Fruit fly (Drosophila melanogaster) whole organism, adult: ENCODE data around the gene tilB.
A peak's percentile ranks its signal among the peaks of the same experiment; 100 is the strongest.

Source experiments
- CG11617 ChIP-seq: fragments of 200-800 bp; sonication (Bioruptor generic); optimal IDR thresholded peaks from 2 replicates; lab custom pipeline; 2017; ENCODE audit warnings: mild to moderate bottlenecking, missing biosample characterization, missing genetic modification reagents, missing genetic modification characterization
- CG12768 ChIP-seq: fragments of 200-800 bp; sonication (Bioruptor generic); optimal IDR thresholded peaks from 2 replicates; lab custom pipeline; 2017; ENCODE audit warnings: missing biosample characterization, missing genetic modification characterization, mild to moderate bottlenecking, moderate library complexity, missing genetic modification reagents
- CG14711 ChIP-seq: fragments of 200-800 bp; sonication (Bioruptor generic); optimal IDR thresholded peaks from 2 replicates; lab custom pipeline; 2018; ENCODE audit warnings: missing biosample characterization, mild to moderate bottlenecking, missing genetic modification characterization, moderate library complexity
- CG1620 ChIP-seq: fragments of 200-800 bp; sonication (Bioruptor generic); optimal IDR thresholded peaks from 2 replicates; lab custom pipeline; 2016; ENCODE audit warnings: missing biosample characterization, missing genetic modification characterization
- CG33017 ChIP-seq: fragments of 200-800 bp; sonication (Bioruptor generic); optimal IDR thresholded peaks from 2 replicates; lab custom pipeline; 2018; ENCODE audit warnings: missing biosample characterization, mild to moderate bottlenecking, missing genetic modification characterization, moderate library complexity
- CG5204 ChIP-seq: fragments of 200-800 bp; sonication (Bioruptor generic); optimal IDR thresholded peaks from 2 replicates; lab custom pipeline; 2016; ENCODE audit warnings: missing biosample characterization, missing genetic modification characterization
- CG7045 ChIP-seq: fragments of 200-800 bp; sonication (Bioruptor generic); optimal IDR thresholded peaks from 2 replicates; lab custom pipeline; 2017; ENCODE audit warnings: missing biosample characterization, mild to moderate bottlenecking, missing genetic modification characterization
- CG7101 ChIP-seq: fragments of 200-800 bp; sonication (Bioruptor generic); optimal IDR thresholded peaks from 2 replicates; lab custom pipeline; 2018; ENCODE audit warnings: missing biosample characterization, mild to moderate bottlenecking, missing genetic modification characterization, moderate library complexity
- Clk ChIP-seq: fragments of 200-800 bp; sonication (Bioruptor generic); optimal IDR thresholded peaks from 2 replicates; lab custom pipeline; 2017; ENCODE audit warnings: missing biosample characterization, missing genetic modification characterization
- Crg-1 ChIP-seq: fragments of 200-800 bp; sonication (Bioruptor generic); optimal IDR thresholded peaks from 2 replicates; lab custom pipeline; 2016; ENCODE audit warnings: missing biosample characterization, missing genetic modification characterization
- Hr96 ChIP-seq: fragments of 200-800 bp; sonication (Bioruptor generic); optimal IDR thresholded peaks from 2 replicates; lab custom pipeline; 2016; ENCODE audit warnings: missing biosample characterization, missing genetic modification characterization
- Mnt ChIP-seq: fragments of 200-800 bp; sonication (Bioruptor generic); optimal IDR thresholded peaks from 2 replicates; lab custom pipeline; 2016; ENCODE audit warnings: missing biosample characterization, mild to moderate bottlenecking, missing genetic modification characterization
- bab1 ChIP-seq: fragments of 200-800 bp; sonication (Bioruptor generic); optimal IDR thresholded peaks from 3 replicates; lab custom pipeline; 2019; ENCODE audit warnings: missing biosample characterization, mild to moderate bottlenecking, missing genetic modification characterization, moderate library complexity
- cic ChIP-seq: fragments of 200-800 bp; sonication (Bioruptor generic); optimal IDR thresholded peaks from 2 replicates; lab custom pipeline; 2017; ENCODE audit warnings: missing biosample characterization, mild to moderate bottlenecking, missing genetic modification characterization, moderate library complexity
- cnc ChIP-seq, 2 experiments: fragments of >200 bp; optimal IDR thresholded peaks; 2 replicates each; lab custom pipeline; 2017
- kay ChIP-seq: fragments of 200-800 bp; sonication (Bioruptor generic); peaks from one replicate; lab custom pipeline; 2016; ENCODE audit warnings: missing biosample characterization, missing genetic modification characterization, borderline replicate concordance
- ovo ChIP-seq: fragments of 200-800 bp; sonication (Bioruptor generic); optimal IDR thresholded peaks from 2 replicates; lab custom pipeline; 2016; ENCODE audit warnings: missing biosample characterization, missing genetic modification characterization
- pad ChIP-seq: fragments of 200-800 bp; sonication (Bioruptor generic); optimal IDR thresholded peaks from 3 replicates; lab custom pipeline; 2017; ENCODE audit warnings: missing biosample characterization, missing genetic modification characterization, mild to moderate bottlenecking, moderate library complexity, missing genetic modification reagents
- tj ChIP-seq: fragments of 200-800 bp; sonication (Bioruptor generic); optimal IDR thresholded peaks from 3 replicates; lab custom pipeline; 2017; ENCODE audit warnings: missing biosample characterization, mild to moderate bottlenecking, missing genetic modification characterization, moderate library complexity
- toe ChIP-seq: fragments of 200-800 bp; sonication (Bioruptor generic); optimal IDR thresholded peaks from 2 replicates; lab custom pipeline; 2016; ENCODE audit warnings: missing biosample characterization, missing genetic modification characterization

tilB gene

dm6 chrX:22449191-22449787 is at the start of gene tilB, which contains the start of gene CG14615:
Gene tilB, plus strand, starts transcription at chrX:22449737.
Gene CG14615, minus strand, starts transcription at chrX:22449491.
- TF ChIP-seq CG7101 (tag; lab: Kevin White, UChicago) (peak; percentile 63), Hr96 (GFP tag; lab: Kevin White, UChicago) (no peak), Clk (no peak), CG7045 (GFP tag; lab: Kevin White, UChicago) (peak; percentile 24), tj (GFP tag; lab: Kevin White, UChicago) (no peak), CG1620 (GFP tag; lab: Kevin White, UChicago) (no peak), CG11617 (peak; percentile 49), toe (GFP tag; lab: Kevin White, UChicago) (peak; percentile 28), cic (GFP tag; lab: Kevin White, UChicago) (peak; percentile 56), CG14711 (tag; lab: Kevin White, UChicago) (peak; percentile 55), Crg-1 (GFP tag; lab: Kevin White, UChicago) (peak; percentile 18), ovo (GFP tag; lab: Kevin White, UChicago) (no peak), CG12768 (GFP tag; lab: Kevin White, UChicago) (peak; percentile 68), cnc (optimal IDR thresholded peaks at IDR 0.05; lab: Kevin White, UChicago) (no peak), kay (GFP tag; lab: Kevin White, UChicago) (peak; percentile 30), CG5204 (GFP tag; lab: Kevin White, UChicago) (peak; percentile 42), pad (GFP tag; lab: Kevin White, UChicago) (peak; percentile 21), Mnt (GFP tag; lab: Kevin White, UChicago) (peak; percentile 52), bab1 (GFP tag; lab: Kevin White, UChicago) (no peak), CG33017 (peak; percentile 39)

- TF ChIP-seq toe (GFP tag; lab: Kevin White, UChicago), result peak; percentile 97
- TF ChIP-seq kay (GFP tag; lab: Kevin White, UChicago), result peak; percentile 98
- TF ChIP-seq Mnt (GFP tag; lab: Kevin White, UChicago), result peak; percentile 50
- peak; percentile 41 for TF ChIP-seq CG14711 (tag; lab: Kevin White, UChicago)
Observed at dm6 chrX:22432929-22433605, 16.5 kb upstream of the tilB start.

DNA sequence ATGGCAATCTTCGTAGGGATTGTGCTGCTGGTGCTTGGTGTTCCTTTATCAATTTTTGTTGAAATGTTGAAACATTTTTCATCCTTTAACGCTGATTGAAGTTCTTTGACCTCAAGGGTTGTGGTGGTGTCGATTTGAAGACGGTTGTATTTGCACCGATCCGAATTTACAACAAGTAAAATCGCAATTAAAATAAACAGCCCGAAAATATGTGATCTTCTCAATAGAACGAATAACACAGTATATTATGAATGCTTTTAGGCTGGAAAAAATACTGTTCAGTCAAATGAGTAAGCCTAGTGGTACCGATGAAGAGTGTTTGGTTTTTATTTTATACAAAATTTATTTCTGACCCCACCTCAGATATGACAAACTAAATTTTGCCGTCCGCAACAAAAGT is 6.5 kb upstream of the tilB start:
- TF ChIP-seq ovo (GFP tag; lab: Kevin White, UChicago), result no peak
- no peak for TF ChIP-seq CG1620 (GFP tag; lab: Kevin White, UChicago)
- TF ChIP-seq kay (GFP tag; lab: Kevin White, UChicago), result peak; percentile 43
- no peak for TF ChIP-seq Crg-1 (GFP tag; lab: Kevin White, UChicago)
- TF ChIP-seq CG7101 (tag; lab: Kevin White, UChicago), result no peak

- TF ChIP-seq kay (GFP tag; lab: Kevin White, UChicago) (peak; percentile 51), CG12768 (GFP tag; lab: Kevin White, UChicago) (no peak), Clk (no peak), Hr96 (GFP tag; lab: Kevin White, UChicago) (no peak)
Observed at dm6 chrX:22443518-22443917, 6.0 kb upstream of the tilB start.

DNA sequence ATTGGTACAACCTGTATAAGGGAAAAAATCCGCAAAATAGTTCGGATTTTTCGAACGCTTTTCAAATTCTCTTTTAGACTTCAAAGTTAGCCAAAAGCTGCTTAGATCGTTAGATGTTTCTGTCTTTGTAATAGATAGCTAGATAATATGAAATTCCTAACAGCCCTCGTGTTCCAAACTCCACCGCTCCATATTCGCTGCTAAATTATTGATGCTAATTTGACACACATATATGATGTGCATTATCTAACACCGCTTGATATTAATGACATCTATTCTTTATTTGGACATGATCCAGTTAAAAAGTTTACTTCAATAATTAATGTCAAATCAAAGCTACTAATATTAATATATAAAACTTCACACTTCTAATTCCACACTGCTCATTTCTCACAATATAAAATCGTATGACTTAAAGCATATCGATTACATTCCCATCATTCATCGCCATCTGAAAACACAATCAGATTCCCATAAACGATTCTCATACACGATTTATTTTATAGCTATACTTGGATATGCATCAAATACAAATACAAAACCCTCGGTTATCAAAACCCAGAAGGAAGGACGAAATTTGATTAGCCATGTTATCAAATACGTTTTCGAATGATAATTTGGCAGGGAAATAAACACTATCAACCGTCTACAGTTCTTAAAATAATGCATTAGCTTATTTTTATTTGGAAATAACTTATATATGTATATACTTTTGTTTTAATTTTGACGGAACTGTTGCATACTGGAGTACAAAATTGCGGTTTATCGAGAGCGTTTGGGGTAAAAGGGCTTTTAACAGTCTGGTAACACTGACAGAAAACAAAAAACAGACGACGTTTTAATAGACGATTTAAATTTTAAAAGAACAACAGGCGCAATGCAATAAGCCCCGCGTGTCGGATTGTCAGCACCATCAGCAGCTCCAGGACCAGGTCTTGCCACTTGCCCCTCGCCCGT is 5.3 kb upstream of the tilB start, which contains the start of gene CG14621:
Gene CG14621, plus strand, starts transcription at position 274 of the 957 bp plus-strand sequence.
- TF ChIP-seq kay (GFP tag; lab: Kevin White, UChicago), result no peak
- TF ChIP-seq CG7101 (tag; lab: Kevin White, UChicago), result peak; percentile 13
- peak; percentile 5 for TF ChIP-seq CG14711 (tag; lab: Kevin White, UChicago)
- TF ChIP-seq CG1620 (GFP tag; lab: Kevin White, UChicago), result peak; percentile 21
- TF ChIP-seq Mnt (GFP tag; lab: Kevin White, UChicago), result no peak
- TF ChIP-seq pad (GFP tag; lab: Kevin White, UChicago), result peak; percentile 52
- no peak for TF ChIP-seq Crg-1 (GFP tag; lab: Kevin White, UChicago)
- TF ChIP-seq bab1 (GFP tag; lab: Kevin White, UChicago), result peak; percentile 61
- no peak for TF ChIP-seq CG33017
- no peak for TF ChIP-seq CG11617
- TF ChIP-seq CG7045 (GFP tag; lab: Kevin White, UChicago), result no peak

dm6 chrX:22455023-22455422 is 5.5 kb downstream of the tilB start, which contains the start of gene wap:
Gene wap, minus strand, starts transcription at chrX:22455422.
- peak; percentile 62 for TF ChIP-seq CG14711 (tag; lab: Kevin White, UChicago)
- no peak for TF ChIP-seq cnc (optimal IDR thresholded peaks at IDR 0.05; lab: Kevin White, UChicago)
